Fruit fly (Drosophila melanogaster) Kc167 (cell line): ENCODE results near the gene CG14718.

Source experiments
- h ChIP-seq: fragments of >200 bp; optimal IDR thresholded peaks from 3 replicates; lab custom pipeline; 2018; ENCODE audit warnings: missing external identifiers
- insv ChIP-seq: fragments of >200 bp; optimal IDR thresholded peaks from 3 replicates; lab custom pipeline; 2018; ENCODE audit warnings: missing external identifiers
- psq ChIP-seq: fragments of >200 bp; optimal IDR thresholded peaks from 2 replicates; lab custom pipeline; 2017; ENCODE audit warnings: missing external identifiers
- ttk ChIP-seq: sonication (Bioruptor generic); optimal IDR thresholded peaks from 2 replicates; lab custom pipeline; 2017; ENCODE audit warnings: missing external identifiers

- no peak for TF ChIP-seq psq
- no peak for TF ChIP-seq h (lab: Kevin White, UChicago)
- TF ChIP-seq ttk (lab: Kevin White, UChicago) = no peak
- no peak for TF ChIP-seq insv
Observed at dm6 chr3R:11671784-11672183, 28.6 kb upstream of the CG14718 start.
